Worm (Caenorhabditis elegans) whole organism, late embryonic: ENCODE data around the gene shk-1.

ENCODE experiments used
- C08G9.2 ChIP-seq: sonication (generic microtip); optimal IDR thresholded peaks from 2 replicates; lab custom pipeline; 2016; ENCODE audit warnings: mild to moderate bottlenecking, missing genetic modification characterization, moderate library complexity, missing compliant biosample characterization
- C38D4.7 ChIP-seq: fragments of 200-800 bp; sonication (Bioruptor generic); optimal IDR thresholded peaks from 2 replicates; lab custom pipeline; 2018; ENCODE audit warnings: mild to moderate bottlenecking, missing genetic modification characterization, moderate library complexity, missing compliant biosample characterization
- F13H6.1 ChIP-seq: sonication (generic microtip); optimal IDR thresholded peaks from 2 replicates; lab custom pipeline; 2016; ENCODE audit warnings: missing genetic modification characterization, missing compliant biosample characterization
- K09A11.1 ChIP-seq: sonication (generic microtip); optimal IDR thresholded peaks from 2 replicates; lab custom pipeline; 2017; ENCODE audit warnings: antibody characterized with exemption, mild to moderate bottlenecking, missing genetic modification characterization, missing compliant biosample characterization; ENCODE audit not compliant: insufficient read depth
- T23F11.4 ChIP-seq: fragments of 200-800 bp; sonication (Bioruptor generic); optimal IDR thresholded peaks from 2 replicates; lab custom pipeline; 2018; ENCODE audit warnings: mild to moderate bottlenecking, missing genetic modification characterization, missing compliant biosample characterization
- ahr-1 ChIP-seq: sonication (generic microtip); optimal IDR thresholded peaks from 2 replicates; lab custom pipeline; 2016; ENCODE audit warnings: missing genetic modification characterization, missing compliant biosample characterization
- ceh-14 ChIP-seq: sonication (generic microtip); optimal IDR thresholded peaks from 2 replicates; lab custom pipeline; 2016; ENCODE audit warnings: missing genotype, missing genetic modification characterization, missing compliant biosample characterization
- ceh-18 ChIP-seq: sonication (generic microtip); optimal IDR thresholded peaks from 2 replicates; lab custom pipeline; 2016; ENCODE audit warnings: missing genetic modification characterization, missing compliant biosample characterization
- ceh-19 ChIP-seq: fragments of 200-800 bp; sonication (Bioruptor generic); optimal IDR thresholded peaks from 2 replicates; lab custom pipeline; 2018; ENCODE audit warnings: mild to moderate bottlenecking, missing genetic modification characterization, missing compliant biosample characterization
- ceh-2 ChIP-seq: sonication (generic microtip); optimal IDR thresholded peaks from 2 replicates; lab custom pipeline; 2016; ENCODE audit warnings: missing genotype, missing genetic modification characterization, missing compliant biosample characterization
- ceh-22 ChIP-seq: sonication (generic microtip); optimal IDR thresholded peaks from 2 replicates; lab custom pipeline; 2017; ENCODE audit warnings: missing biosample characterization, missing genetic modification characterization
- ceh-24 ChIP-seq: sonication (generic microtip); optimal IDR thresholded peaks from 2 replicates; lab custom pipeline; 2016; ENCODE audit warnings: mild to moderate bottlenecking, missing genetic modification characterization, missing compliant biosample characterization
- ceh-30 ChIP-seq: fragments of 150-350 bp; optimal IDR thresholded peaks from 2 replicates; lab custom pipeline; 2014; ENCODE audit warnings: missing biosample characterization, missing genetic modification characterization
- ceh-6 ChIP-seq: fragments of 200-800 bp; sonication (Bioruptor generic); optimal IDR thresholded peaks from 2 replicates; lab custom pipeline; 2018; ENCODE audit warnings: mild to moderate bottlenecking, missing genetic modification characterization, missing compliant biosample characterization
- ceh-9 ChIP-seq: sonication (generic microtip); optimal IDR thresholded peaks from 2 replicates; lab custom pipeline; 2016; ENCODE audit warnings: mild to moderate bottlenecking, missing genetic modification characterization, inconsistent platforms, missing compliant biosample characterization
- che-1 ChIP-seq: sonication (generic microtip); optimal IDR thresholded peaks from 2 replicates; lab custom pipeline; 2016; ENCODE audit warnings: mild to moderate bottlenecking, missing genetic modification characterization, missing compliant biosample characterization
- dve-1 ChIP-seq: sonication (generic microtip); optimal IDR thresholded peaks from 2 replicates; lab custom pipeline; 2017; ENCODE audit warnings: antibody characterized with exemption, mild to moderate bottlenecking, missing genetic modification characterization, missing compliant biosample characterization
- elt-2 ChIP-seq: sonication (generic microtip); optimal IDR thresholded peaks from 2 replicates; lab custom pipeline; 2016; ENCODE audit warnings: missing genetic modification reagents, missing genetic modification characterization, missing compliant biosample characterization
- elt-4 ChIP-seq: sonication (generic microtip); optimal IDR thresholded peaks from 2 replicates; lab custom pipeline; 2016; ENCODE audit warnings: missing genetic modification characterization, missing compliant biosample characterization
- eyg-1 ChIP-seq: sonication (generic microtip); optimal IDR thresholded peaks from 2 replicates; lab custom pipeline; 2016; ENCODE audit warnings: missing genotype, missing genetic modification characterization, missing compliant biosample characterization
- fax-1 ChIP-seq: sonication (generic microtip); optimal IDR thresholded peaks from 2 replicates; lab custom pipeline; 2016; ENCODE audit warnings: missing genotype, missing genetic modification characterization, missing compliant biosample characterization
- fkh-10 ChIP-seq: fragments of 150-350 bp; optimal IDR thresholded peaks from 2 replicates; lab custom pipeline; 2014; ENCODE audit warnings: missing biosample characterization, missing genetic modification reagents, missing genetic modification characterization
- fkh-6 ChIP-seq: sonication (generic microtip); optimal IDR thresholded peaks from 2 replicates; lab custom pipeline; 2016; ENCODE audit warnings: missing genetic modification characterization, missing compliant biosample characterization
- gmeb-2 ChIP-seq: sonication (generic microtip); optimal IDR thresholded peaks from 2 replicates; lab custom pipeline; 2016; ENCODE audit warnings: missing genetic modification characterization, inconsistent platforms, missing compliant biosample characterization
- hlh-15 ChIP-seq: sonication (generic microtip); optimal IDR thresholded peaks from 2 replicates; lab custom pipeline; 2016; ENCODE audit warnings: missing genetic modification characterization, missing compliant biosample characterization
- hlh-30 ChIP-seq: sonication (generic microtip); optimal IDR thresholded peaks from 2 replicates; lab custom pipeline; 2017; ENCODE audit warnings: antibody characterized with exemption, missing genetic modification characterization, missing compliant biosample characterization; ENCODE audit not compliant: insufficient read depth
- hlh-6 ChIP-seq: sonication (generic microtip); optimal IDR thresholded peaks from 2 replicates; lab custom pipeline; 2016; ENCODE audit warnings: missing genotype, missing genetic modification characterization, missing compliant biosample characterization
- lim-6 ChIP-seq: sonication (generic microtip); optimal IDR thresholded peaks from 2 replicates; lab custom pipeline; 2016; ENCODE audit warnings: missing genetic modification characterization, missing compliant biosample characterization
- lin-11 ChIP-seq: fragments of 200-800 bp; sonication (Bioruptor generic); optimal IDR thresholded peaks from 2 replicates; lab custom pipeline; 2018; ENCODE audit warnings: mild to moderate bottlenecking, missing genetic modification characterization, missing compliant biosample characterization
- madf-2 ChIP-seq: sonication (generic microtip); optimal IDR thresholded peaks from 2 replicates; lab custom pipeline; 2017; ENCODE audit warnings: missing genetic modification characterization, missing compliant biosample characterization
- nhr-11 ChIP-seq: fragments of 150-350 bp; optimal IDR thresholded peaks from 2 replicates; lab custom pipeline; 2014; ENCODE audit warnings: missing biosample characterization, missing genetic modification characterization
- nhr-232 ChIP-seq: sonication (generic microtip); optimal IDR thresholded peaks from 2 replicates; lab custom pipeline; 2016; ENCODE audit warnings: missing genetic modification characterization, missing compliant biosample characterization
- npax-4 ChIP-seq: sonication (generic microtip); optimal IDR thresholded peaks from 2 replicates; lab custom pipeline; 2016; ENCODE audit warnings: missing genetic modification characterization, missing compliant biosample characterization
- pat-9 ChIP-seq: fragments of 200-800 bp; sonication (Bioruptor generic); optimal IDR thresholded peaks from 2 replicates; lab custom pipeline; 2018; ENCODE audit warnings: mild to moderate bottlenecking, missing genetic modification characterization, moderate library complexity, missing compliant biosample characterization
- pax-1 ChIP-seq: fragments of 150-350 bp; optimal IDR thresholded peaks from 2 replicates; lab custom pipeline; 2014; ENCODE audit warnings: missing biosample characterization, missing genetic modification characterization
- pha-2 ChIP-seq: sonication (generic microtip); optimal IDR thresholded peaks from 2 replicates; lab custom pipeline; 2017; ENCODE audit warnings: mild to moderate bottlenecking, missing genetic modification characterization, missing compliant biosample characterization
- pha-4 ChIP-seq: fragments of 150-350 bp; optimal IDR thresholded peaks from 2 replicates; lab custom pipeline; 2018; ENCODE audit warnings: missing biosample characterization, missing genetic modification reagents, missing genetic modification characterization
- pqm-1 ChIP-seq: sonication (generic microtip); optimal IDR thresholded peaks from 2 replicates; lab custom pipeline; 2016; ENCODE audit warnings: missing genetic modification characterization, missing compliant biosample characterization
- pros-1 ChIP-seq: fragments of 150-350 bp; optimal IDR thresholded peaks from 2 replicates; lab custom pipeline; 2014; ENCODE audit warnings: missing biosample characterization, missing genetic modification reagents, missing genetic modification characterization
- rnt-1 ChIP-seq: sonication (generic microtip); optimal IDR thresholded peaks from 2 replicates; lab custom pipeline; 2016; ENCODE audit warnings: missing genetic modification characterization, missing compliant biosample characterization
- sdc-2 ChIP-seq: sonication (generic microtip); optimal IDR thresholded peaks from 2 replicates; lab custom pipeline; 2016; ENCODE audit warnings: missing genotype, missing genetic modification characterization, missing compliant biosample characterization
- sox-2 ChIP-seq: fragments of 200-800 bp; sonication (Bioruptor generic); IDR thresholded peaks from 2 replicates; pipeline ENCODE4 v1.3.6; 2022; ENCODE audit warnings: missing genetic modification reagents, missing genetic modification characterization, missing compliant biosample characterization
- syd-9 ChIP-seq: sonication (generic microtip); optimal IDR thresholded peaks from 2 replicates; lab custom pipeline; 2016; ENCODE audit warnings: mild to moderate bottlenecking, missing genetic modification characterization, moderate library complexity, missing compliant biosample characterization
- tbx-2 ChIP-seq: sonication (generic microtip); optimal IDR thresholded peaks from 2 replicates; lab custom pipeline; 2016; ENCODE audit warnings: missing genetic modification characterization, missing compliant biosample characterization
- unc-3 ChIP-seq, 2 experiments: fragments of 200-800 bp in 1 of 2; sonication (Bioruptor generic) in 1 of 2; sonication (generic microtip) in 1 of 2; conservative IDR thresholded peaks in 1 of 2; optimal IDR thresholded peaks in 1 of 2; 2 replicates each; pipeline versions ENCODE4 v1.3.6 to Lab custom; 2016 to 2022; ENCODE audit warnings: missing compliant biosample characterization in 2 of 2, missing genetic modification characterization in 2 of 2, missing genetic modification reagents in 1 of 2
- unc-42 ChIP-seq: sonication (generic microtip); optimal IDR thresholded peaks from 2 replicates; lab custom pipeline; 2016; ENCODE audit warnings: missing genotype, missing genetic modification characterization, missing compliant biosample characterization
- unc-55 ChIP-seq: sonication (generic microtip); optimal IDR thresholded peaks from 2 replicates; lab custom pipeline; 2017; ENCODE audit warnings: missing biosample characterization, missing genetic modification reagents, missing genetic modification characterization
- unc-86 ChIP-seq: sonication (generic microtip); optimal IDR thresholded peaks from 2 replicates; lab custom pipeline; 2016; ENCODE audit warnings: missing genetic modification characterization, missing compliant biosample characterization

shk-1 gene

DNA sequence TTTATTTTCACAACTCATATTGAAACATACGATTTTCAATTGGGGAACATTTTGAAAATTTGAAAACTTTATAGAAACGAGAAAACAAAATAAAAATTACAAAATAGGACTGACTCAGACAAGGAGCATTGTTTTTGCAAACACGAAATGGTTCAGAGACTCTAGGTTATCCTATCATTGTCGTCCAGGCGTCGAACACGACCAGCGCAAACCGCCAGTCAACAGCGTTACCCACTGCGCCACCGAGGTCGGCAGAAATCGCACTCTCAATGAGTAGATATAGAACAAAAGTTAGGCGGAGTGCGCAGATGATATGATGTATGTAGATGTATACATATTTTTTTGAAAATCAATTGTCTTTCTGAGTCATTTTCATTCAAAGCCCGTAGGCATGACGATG lies 16.6 kb downstream of the shk-1 start (continued):
- TF ChIP-seq ceh-2 (tag; lab: Kevin White, UChicago) (peak; percentile 76), nhr-11 (tag; lab: Kevin White, UChicago) (no peak), sox-2 (peak; percentile 83), ceh-9 (tag; lab: Kevin White, UChicago) (peak; percentile 62), fkh-10 (no peak), che-1 (tag; lab: Kevin White, UChicago) (peak; percentile 80), hlh-30 (tag; lab: Kevin White, UChicago) (peak; percentile 2), ahr-1 (no peak), npax-4 (tag; lab: Kevin White, UChicago) (peak; percentile 50), lin-11 (tag; lab: Kevin White, UChicago) (peak; percentile 71), fkh-6 (tag; lab: Kevin White, UChicago) (peak; percentile 86), pha-2 (tag; lab: Kevin White, UChicago) (peak; percentile 78), unc-86 (tag; lab: Kevin White, UChicago) (peak; percentile 87), ceh-19 (peak; percentile 82), unc-42 (peak; percentile 43), syd-9 (peak; percentile 78), ceh-6 (peak; percentile 84), C08G9.2 (peak; percentile 70), rnt-1 (tag; lab: Kevin White, UChicago) (peak; percentile 77), dve-1 (tag; lab: Kevin White, UChicago) (peak; percentile 83), pha-4 (tag; lab: Kevin White, UChicago) (no peak), K09A11.1 (tag; lab: Kevin White, UChicago) (peak; percentile 61), eyg-1 (peak; percentile 64), elt-4 (tag; lab: Kevin White, UChicago) (no peak), gmeb-2 (tag; lab: Kevin White, UChicago) (peak; percentile 84), lim-6 (tag; lab: Kevin White, UChicago) (peak; percentile 32), sdc-2 (peak; percentile 79), fax-1 (tag; lab: Kevin White, UChicago) (peak; percentile 68), ceh-18 (tag; lab: Kevin White, UChicago) (peak; percentile 10), pros-1 (tag; lab: Kevin White, UChicago) (peak; percentile 45), unc-3 (GFP tag; conservative IDR thresholded peaks at IDR 0.05; lab: Robert Waterston, UW) (peak; percentile 63), unc-3 (tag; optimal IDR thresholded peaks at IDR 0.05; lab: Kevin White, UChicago) (peak; percentile 79), unc-55 (GFP tag; lab: Kevin White, UChicago) (no peak), hlh-15 (tag; lab: Kevin White, UChicago) (no peak), T23F11.4 (GFP tag; lab: Kevin White, UChicago) (peak; percentile 76), nhr-232 (tag; lab: Kevin White, UChicago) (peak; percentile 79), pqm-1 (tag; lab: Kevin White, UChicago) (peak; percentile 39), hlh-6 (tag; lab: Kevin White, UChicago) (peak; percentile 84), pax-1 (tag; lab: Kevin White, UChicago) (no peak), tbx-2 (tag; lab: Kevin White, UChicago) (peak; percentile 73), elt-2 (tag; lab: Kevin White, UChicago) (peak; percentile 90), ceh-14 (tag; lab: Kevin White, UChicago) (peak; percentile 87), C38D4.7 (peak; percentile 81)
- TF ChIP-seq, all 69 proteins: peak for 54

DNA sequence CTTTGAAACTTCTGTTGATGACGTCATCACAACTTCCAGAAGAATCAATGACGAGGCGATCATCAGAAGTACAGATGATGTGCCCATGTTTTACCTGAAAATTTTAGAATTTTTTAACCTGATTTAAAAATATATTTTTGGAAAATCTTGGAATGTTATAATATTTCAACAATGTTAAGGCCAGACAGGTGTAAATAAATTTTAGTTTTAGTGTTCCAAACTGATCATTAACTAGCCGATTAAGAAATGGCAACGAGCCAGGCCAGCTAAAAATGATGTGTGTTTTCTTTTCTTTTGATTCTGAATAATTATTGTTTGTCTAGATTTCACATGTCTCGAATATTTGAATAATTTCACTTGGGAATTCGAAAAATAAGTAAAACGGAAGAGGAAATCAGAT lies 17.8 kb downstream of the shk-1 start, which contains the start of gene T10B9.9:
TSS of gene T10B9.9 (minus strand) at position 101 of the 400 bp plus-strand sequence.
- TF ChIP-seq madf-2 (tag; lab: Kevin White, UChicago) (no peak), ceh-30 (no peak), pha-4 (tag; lab: Kevin White, UChicago) (no peak), ceh-22 (no peak), nhr-232 (tag; lab: Kevin White, UChicago) (no peak), T23F11.4 (GFP tag; lab: Kevin White, UChicago) (no peak), pat-9 (no peak), ceh-24 (tag; lab: Kevin White, UChicago) (no peak), K09A11.1 (tag; lab: Kevin White, UChicago) (no peak), fax-1 (tag; lab: Kevin White, UChicago) (no peak), unc-55 (GFP tag; lab: Kevin White, UChicago) (no peak), ceh-18 (tag; lab: Kevin White, UChicago) (no peak), F13H6.1 (tag; lab: Kevin White, UChicago) (no peak)
